Fruit fly (Drosophila melanogaster) whole organism, embryonic: ENCODE measurements around the gene ZAP3.

Experiments used
- Atf6 ChIP-seq: fragments of 200-800 bp; sonication (Bioruptor generic); IDR thresholded peaks from 2 replicates; pipeline ENCODE4 v1.3.6; 2022; ENCODE audit warnings: missing biosample characterization, missing genetic modification characterization
- B-H2 ChIP-seq: fragments of 200-800 bp; sonication (Bioruptor generic); optimal IDR thresholded peaks from 2 replicates; lab custom pipeline; 2018; ENCODE audit warnings: missing biosample characterization, mild to moderate bottlenecking, missing genetic modification characterization
- Bteb2 ChIP-seq: fragments of 200-800 bp; sonication (Bioruptor generic); optimal IDR thresholded peaks from 2 replicates; lab custom pipeline; 2016; ENCODE audit warnings: missing biosample characterization, missing genetic modification characterization
- CG11723 ChIP-seq: fragments of 200-800 bp; sonication (Bioruptor generic); optimal IDR thresholded peaks from 2 replicates; lab custom pipeline; 2017; ENCODE audit warnings: missing biosample characterization, mild to moderate bottlenecking, missing genetic modification characterization
- CG12299 ChIP-seq: fragments of 200-800 bp; sonication (Bioruptor generic); optimal IDR thresholded peaks from 2 replicates; lab custom pipeline; 2018; ENCODE audit warnings: missing biosample characterization, mild to moderate bottlenecking, missing genetic modification characterization
- CG12659 ChIP-seq: fragments of 200-800 bp; sonication (Bioruptor generic); optimal IDR thresholded peaks from 3 replicates; lab custom pipeline; 2017; ENCODE audit warnings: mild to moderate bottlenecking, missing biosample characterization, missing genetic modification reagents, missing genetic modification characterization
- CG13624 ChIP-seq: fragments of 200-800 bp; sonication (Bioruptor generic); optimal IDR thresholded peaks from 2 replicates; lab custom pipeline; 2016; ENCODE audit warnings: missing biosample characterization, missing genetic modification characterization
- CG13894 ChIP-seq: fragments of 200-800 bp; sonication (Bioruptor generic); optimal IDR thresholded peaks from 3 replicates; lab custom pipeline; 2018; ENCODE audit warnings: missing biosample characterization, mild to moderate bottlenecking, missing genetic modification characterization, moderate library complexity
- CG15479 ChIP-seq: fragments of 200-800 bp; sonication (Bioruptor generic); optimal IDR thresholded peaks from 3 replicates; lab custom pipeline; 2019; ENCODE audit warnings: missing biosample characterization, mild to moderate bottlenecking, missing genetic modification characterization, moderate library complexity
- CG17186 ChIP-seq: fragments of 200-800 bp; sonication (Bioruptor generic); optimal IDR thresholded peaks from 3 replicates; lab custom pipeline; 2017; ENCODE audit warnings: missing biosample characterization, missing genetic modification reagents, missing genetic modification characterization
- CG17385 ChIP-seq: fragments of 200-800 bp; sonication (Bioruptor generic); optimal IDR thresholded peaks from 3 replicates; lab custom pipeline; 2018; ENCODE audit warnings: missing biosample characterization, mild to moderate bottlenecking, missing genetic modification characterization
- CG17612 ChIP-seq: fragments of 200-800 bp; sonication (Bioruptor generic); IDR thresholded peaks from 2 replicates; pipeline ENCODE4 v1.3.6; 2022; ENCODE audit warnings: missing biosample characterization, missing genetic modification characterization
- CG17829 ChIP-seq: fragments of 200-800 bp; optimal IDR thresholded peaks from 2 replicates; lab custom pipeline; 2019; ENCODE audit warnings: missing biosample characterization, mild to moderate bottlenecking, missing genetic modification characterization, moderate library complexity
- CG2199 ChIP-seq: fragments of 200-800 bp; sonication (Bioruptor generic); IDR thresholded peaks from 3 replicates; pipeline ENCODE4 v1.3.6; 2022; ENCODE audit warnings: missing biosample characterization, missing genetic modification characterization
- CG3163 ChIP-seq: fragments of 200-800 bp; sonication (Bioruptor generic); optimal IDR thresholded peaks from 3 replicates; lab custom pipeline; 2016; ENCODE audit warnings: missing biosample characterization, missing genetic modification characterization
- CG4404 ChIP-seq: fragments of 200-800 bp; sonication (Bioruptor generic); IDR thresholded peaks from 2 replicates; pipeline ENCODE4 v1.3.6; 2022; ENCODE audit warnings: missing biosample characterization, missing genetic modification characterization
- CG4707 ChIP-seq: fragments of 200-800 bp; sonication (Bioruptor generic); optimal IDR thresholded peaks from 2 replicates; lab custom pipeline; 2018; ENCODE audit warnings: missing biosample characterization, mild to moderate bottlenecking, missing genetic modification characterization, moderate library complexity
- CG4820 ChIP-seq: fragments of 200-800 bp; sonication (Bioruptor generic); optimal IDR thresholded peaks from 3 replicates; lab custom pipeline; 2016; ENCODE audit warnings: missing biosample characterization, missing genetic modification characterization
- CG5245 ChIP-seq: fragments of 200-800 bp; sonication (Bioruptor generic); optimal IDR thresholded peaks from 3 replicates; lab custom pipeline; 2016; ENCODE audit warnings: missing biosample characterization, missing genetic modification characterization
- CG6683 ChIP-seq: fragments of 200-800 bp; sonication (Bioruptor generic); optimal IDR thresholded peaks from 2 replicates; lab custom pipeline; 2017; ENCODE audit warnings: missing biosample characterization, mild to moderate bottlenecking, missing genetic modification characterization, missing genetic modification reagents
- CG8359 ChIP-seq: fragments of 200-800 bp; sonication (Bioruptor generic); optimal IDR thresholded peaks from 2 replicates; lab custom pipeline; 2017; ENCODE audit warnings: missing biosample characterization, mild to moderate bottlenecking, missing genetic modification characterization, borderline replicate concordance
- Dip2 ChIP-seq: fragments of 200-800 bp; sonication (Bioruptor generic); IDR thresholded peaks from 2 replicates; pipeline ENCODE4 v1.3.6; 2022; ENCODE audit warnings: missing biosample characterization, missing genetic modification characterization
- Doc2 ChIP-seq: fragments of 200-800 bp; sonication (Bioruptor generic); IDR thresholded peaks from 2 replicates; pipeline ENCODE4 v1.3.6; 2022; ENCODE audit warnings: missing biosample characterization, missing genetic modification characterization
- E2f1 ChIP-seq: fragments of 200-800 bp; sonication (Bioruptor generic); IDR thresholded peaks from 2 replicates; pipeline ENCODE4 v1.3.6; 2022; ENCODE audit warnings: missing biosample characterization, missing genetic modification characterization
- Ets97D ChIP-seq: fragments of 200-800 bp; sonication (Bioruptor generic); optimal IDR thresholded peaks from 3 replicates; lab custom pipeline; 2016; ENCODE audit warnings: missing biosample characterization, missing genetic modification characterization
- Hr78 ChIP-seq, 2 experiments: fragments of 200-800 bp in 1 of 2; fragments of >200 bp in 1 of 2; sonication (Bioruptor generic) in 1 of 2; optimal IDR thresholded peaks; 2 replicates each; lab custom pipeline; 2017 to 2019; ENCODE audit warnings: missing biosample characterization in 2 of 2, missing genetic modification characterization in 2 of 2, mild to moderate bottlenecking in 1 of 2, moderate library complexity in 1 of 2
- Lpt ChIP-seq: fragments of >200 bp; optimal IDR thresholded peaks from 2 replicates; lab custom pipeline; 2018; ENCODE audit warnings: missing biosample characterization, missing genetic modification characterization
- Med ChIP-seq: fragments of 200-800 bp; sonication (Bioruptor generic); peaks from one replicate; lab custom pipeline; 2016; ENCODE audit warnings: missing biosample characterization, missing genetic modification characterization, mild to moderate bottlenecking, inconsistent platforms, moderate library complexity
- Nf-YC ChIP-seq: fragments of 200-800 bp; optimal IDR thresholded peaks from 3 replicates; lab custom pipeline; 2019; ENCODE audit warnings: missing biosample characterization, mild to moderate bottlenecking, missing genetic modification characterization, moderate library complexity
- Pdp1 ChIP-seq, 2 experiments: fragments of 200-800 bp; sonication (Bioruptor generic); optimal IDR thresholded peaks; 3 replicates each; lab custom pipeline; 2016; ENCODE audit warnings: missing biosample characterization in 2 of 2, missing genetic modification characterization in 2 of 2, mild to moderate bottlenecking in 1 of 2, moderate library complexity in 1 of 2
- Rx ChIP-seq: fragments of 200-800 bp; sonication (Bioruptor generic); IDR thresholded peaks from 2 replicates; pipeline ENCODE4 v1.3.6; 2022; ENCODE audit warnings: missing biosample characterization, missing genetic modification characterization
- YL-1 ChIP-seq: fragments of 200-800 bp; sonication (Bioruptor generic); optimal IDR thresholded peaks from 3 replicates; lab custom pipeline; 2017; ENCODE audit warnings: missing biosample characterization, mild to moderate bottlenecking, missing genetic modification characterization
- ab ChIP-seq: fragments of 200-800 bp; sonication (Bioruptor generic); optimal IDR thresholded peaks from 2 replicates; lab custom pipeline; 2016; ENCODE audit warnings: missing biosample characterization, missing genetic modification characterization
- chinmo ChIP-seq: fragments of 200-800 bp; sonication (Bioruptor generic); IDR thresholded peaks from 4 replicates; pipeline ENCODE4 v1.3.6; 2022; ENCODE audit warnings: missing biosample characterization, missing genetic modification characterization; ENCODE audit not compliant: partially characterized antibody
- ci ChIP-seq: fragments of 200-800 bp; sonication (Bioruptor generic); IDR thresholded peaks from 3 replicates; pipeline ENCODE4 v1.3.6; 2022; ENCODE audit warnings: missing biosample characterization, missing genetic modification characterization
- dati ChIP-seq: fragments of 200-800 bp; sonication (Bioruptor generic); IDR thresholded peaks from 2 replicates; pipeline ENCODE4 v1.3.6; 2022; ENCODE audit warnings: missing biosample characterization, missing genetic modification characterization
- disco-r ChIP-seq: fragments of 200-800 bp; sonication (Bioruptor generic); optimal IDR thresholded peaks from 2 replicates; lab custom pipeline; 2016; ENCODE audit warnings: missing biosample characterization, missing genetic modification characterization
- dpn ChIP-seq, 2 experiments: fragments of 200-800 bp; sonication (Bioruptor generic); optimal IDR thresholded peaks; 3 replicates each; lab custom pipeline; 2016; ENCODE audit warnings: missing biosample characterization in 2 of 2, missing genetic modification characterization in 2 of 2
- gce ChIP-seq: fragments of 200-800 bp; sonication (Bioruptor generic); IDR thresholded peaks from 3 replicates; pipeline ENCODE4 v1.3.6; 2022; ENCODE audit warnings: missing biosample characterization, missing genetic modification characterization
- grn ChIP-seq: fragments of 200-800 bp; sonication (Bioruptor generic); optimal IDR thresholded peaks from 3 replicates; lab custom pipeline; 2017; ENCODE audit warnings: missing biosample characterization, missing genetic modification characterization
- inv ChIP-seq: fragments of 200-800 bp; sonication (Bioruptor generic); IDR thresholded peaks from 2 replicates; pipeline ENCODE4 v1.3.6; 2022; ENCODE audit warnings: missing biosample characterization, missing genetic modification characterization; ENCODE audit not compliant: partially characterized antibody
- org-1 ChIP-seq: fragments of 200-800 bp; sonication (Bioruptor generic); optimal IDR thresholded peaks from 2 replicates; lab custom pipeline; 2017; ENCODE audit warnings: missing biosample characterization, missing genetic modification characterization
- sens ChIP-seq: fragments of 200-800 bp; sonication (Bioruptor generic); peaks from one replicate; lab custom pipeline; 2016; ENCODE audit warnings: missing biosample characterization, missing genetic modification characterization
- sna ChIP-seq: fragments of 200-800 bp; sonication (Bioruptor generic); IDR thresholded peaks from 2 replicates; pipeline ENCODE4 v1.3.6; 2022; ENCODE audit warnings: missing biosample characterization, missing genetic modification characterization; ENCODE audit not compliant: partially characterized antibody
- sug ChIP-seq: fragments of 200-800 bp; optimal IDR thresholded peaks from 2 replicates; lab custom pipeline; 2019; ENCODE audit warnings: missing biosample characterization, mild to moderate bottlenecking, missing genetic modification characterization, moderate library complexity
- tna ChIP-seq: fragments of 200-800 bp; sonication (Bioruptor generic); IDR thresholded peaks from 2 replicates; pipeline ENCODE4 v1.3.6; 2022; ENCODE audit warnings: missing biosample characterization, missing genetic modification characterization; ENCODE audit not compliant: partially characterized antibody
- toy ChIP-seq: fragments of 200-800 bp; sonication (Bioruptor generic); IDR thresholded peaks from 2 replicates; pipeline ENCODE4 v1.3.6; 2022; ENCODE audit warnings: missing biosample characterization, missing genetic modification characterization
- usp ChIP-seq: fragments of >200 bp; optimal IDR thresholded peaks from 2 replicates; lab custom pipeline; 2017; ENCODE audit warnings: missing biosample characterization, missing genetic modification characterization
- vvl ChIP-seq: fragments of 200-800 bp; sonication (Bioruptor generic); IDR thresholded peaks from 2 replicates; pipeline ENCODE4 v1.3.6; 2022; ENCODE audit warnings: missing biosample characterization, missing genetic modification characterization
- wor ChIP-seq: fragments of 200-800 bp; sonication (Bioruptor generic); IDR thresholded peaks from 2 replicates; pipeline ENCODE4 v1.3.6; 2022; ENCODE audit warnings: missing biosample characterization, missing genetic modification characterization

The ZAP3 gene

DNA sequence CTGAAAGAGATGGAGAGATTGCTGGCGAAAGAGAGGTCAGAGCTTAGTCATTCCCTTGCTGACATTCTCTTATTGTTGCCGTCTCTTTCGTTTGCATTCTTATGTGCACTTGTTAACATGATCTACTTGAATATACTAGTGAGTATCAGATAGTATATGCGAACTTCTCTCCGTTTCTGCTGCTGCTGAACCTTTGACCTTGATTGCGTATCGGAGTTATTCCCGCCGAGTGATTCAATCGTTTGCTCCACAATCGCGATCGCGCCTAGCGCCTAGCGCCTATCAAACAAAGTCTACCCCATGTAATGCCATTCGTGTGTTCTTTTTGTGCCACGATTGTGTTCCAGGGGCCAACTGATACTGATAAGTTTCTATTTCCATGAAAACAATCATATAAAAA is 6.9 kb upstream of the ZAP3 start:
- no peak for TF ChIP-seq dati
- no peak for TF ChIP-seq CG17186 (GFP tag; lab: Kevin White, UChicago)
- no peak for TF ChIP-seq Doc2
- peak in 1 of 2 experiments; percentile 93 for TF ChIP-seq Hr78 (GFP tag; optimal IDR thresholded peaks at IDR 0.05; lab: Kevin White, UChicago)
- no peak for TF ChIP-seq ci
- TF ChIP-seq Ets97D (GFP tag; lab: Kevin White, UChicago) = no peak
- TF ChIP-seq Bteb2 = no peak
- TF ChIP-seq sna (GFP tag; lab: Robert Waterston, UW) = no peak
- TF ChIP-seq Lpt (GFP tag; lab: Kevin White, UChicago) = no peak
- TF ChIP-seq dpn (GFP tag; optimal IDR thresholded peaks at IDR 0.05; lab: Kevin White, UChicago) = no peak
- TF ChIP-seq CG15479 (GFP tag; lab: Kevin White, UChicago) = no peak
- TF ChIP-seq vvl (GFP tag; lab: Robert Waterston, UW) = no peak
- no peak for TF ChIP-seq CG13894
- 0 out of 4 replicates have a peak, but pooled peaks have one; percentile 21 for TF ChIP-seq chinmo (GFP tag; lab: Robert Waterston, UW)
- no peak for TF ChIP-seq CG4404 (GFP tag; lab: Robert Waterston, UW)
- no peak for TF ChIP-seq Nf-YC
- TF ChIP-seq CG8359 (GFP tag; lab: Kevin White, UChicago) = no peak
- TF ChIP-seq wor (GFP tag; lab: Robert Waterston, UW) = no peak
- TF ChIP-seq CG6683 (GFP tag; lab: Kevin White, UChicago) = no peak
- no peak for TF ChIP-seq usp (GFP tag; lab: Kevin White, UChicago)
- TF ChIP-seq B-H2 (GFP tag; lab: Kevin White, UChicago) = no peak
- peak; percentile 12 for TF ChIP-seq CG17385
- TF ChIP-seq CG17829 (tag; lab: Kevin White, UChicago) = no peak
- no peak for TF ChIP-seq toy (GFP tag; lab: Robert Waterston, UW)
- TF ChIP-seq grn = peak; percentile 64
- no peak for TF ChIP-seq CG4820 (GFP tag; lab: Kevin White, UChicago)
- TF ChIP-seq Pdp1 (GFP tag; optimal IDR thresholded peaks at IDR 0.05; lab: Kevin White, UChicago) = peak in 1 of 2 experiments; percentile 67
- no peak for TF ChIP-seq CG3163 (GFP tag; lab: Kevin White, UChicago)
- TF ChIP-seq Rx = no peak
- no peak for TF ChIP-seq Atf6
- no peak for TF ChIP-seq CG4707 (GFP tag; lab: Kevin White, UChicago)
- no peak for TF ChIP-seq Dip2 (GFP tag; lab: Robert Waterston, UW)
- TF ChIP-seq CG12299 = no peak
- TF ChIP-seq CG17612 (GFP tag; lab: Robert Waterston, UW) = no peak
- no peak for TF ChIP-seq CG12659 (GFP tag; lab: Kevin White, UChicago)
- peak; percentile 44 for TF ChIP-seq sug (tag; lab: Kevin White, UChicago)
- 0 out of 2 replicates have a peak, but pooled peaks have one; percentile 21 for TF ChIP-seq tna (GFP tag; lab: Robert Waterston, UW)
- no peak for TF ChIP-seq gce (GFP tag; lab: Robert Waterston, UW)
- TF ChIP-seq CG5245 (GFP tag; lab: Kevin White, UChicago) = no peak
- no peak for TF ChIP-seq disco-r
- TF ChIP-seq org-1 (GFP tag; lab: Kevin White, UChicago) = no peak
- no peak for TF ChIP-seq CG13624
- 0 out of 3 replicates have a peak, but pooled peaks have one; percentile 67 for TF ChIP-seq CG2199 (GFP tag; lab: Robert Waterston, UW)
- TF ChIP-seq CG11723 (GFP tag; lab: Kevin White, UChicago) = no peak
- TF ChIP-seq ab (GFP tag; lab: Kevin White, UChicago) = no peak
- TF ChIP-seq Med (GFP tag; lab: Kevin White, UChicago) = peak; percentile 33
- TF ChIP-seq sens (GFP tag; lab: Kevin White, UChicago) = no peak
- no peak for TF ChIP-seq inv (GFP tag; lab: Robert Waterston, UW)
- no peak for TF ChIP-seq E2f1 (GFP tag; lab: Robert Waterston, UW)
- TF ChIP-seq YL-1 = no peak
